Fruit fly (Drosophila melanogaster) whole organism, prepupa: ENCODE measurements around the gene yip7.

Experiments
- CG10631 ChIP-seq: fragments of 200-800 bp; sonication (Bioruptor generic); optimal IDR thresholded peaks from 2 replicates; lab custom pipeline; 2016; ENCODE audit warnings: missing biosample characterization, missing genetic modification characterization
- CG11294 ChIP-seq: fragments of 200-800 bp; sonication (Bioruptor generic); IDR thresholded peaks from 2 replicates; pipeline ENCODE4 v1.3.6; 2022; ENCODE audit warnings: missing biosample characterization, missing genetic modification characterization
- CG15336 ChIP-seq: fragments of 200-800 bp; sonication (Bioruptor generic); IDR thresholded peaks from 2 replicates; pipeline ENCODE4 v1.3.6; 2022; ENCODE audit warnings: missing biosample characterization, missing genetic modification characterization
- CG1621 ChIP-seq: fragments of 200-800 bp; sonication (Bioruptor generic); optimal IDR thresholded peaks from 3 replicates; lab custom pipeline; 2018; ENCODE audit warnings: missing biosample characterization, mild to moderate bottlenecking, missing genetic modification characterization
- CG16779 ChIP-seq: fragments of 200-800 bp; sonication (Bioruptor generic); optimal IDR thresholded peaks from 3 replicates; lab custom pipeline; 2017; ENCODE audit warnings: missing biosample characterization, mild to moderate bottlenecking, missing genetic modification characterization
- CG3032 ChIP-seq: fragments of 200-800 bp; optimal IDR thresholded peaks from 2 replicates; lab custom pipeline; 2019; ENCODE audit warnings: missing biosample characterization, mild to moderate bottlenecking, missing genetic modification characterization, moderate library complexity
- CG31627 ChIP-seq: fragments of 200-800 bp; sonication (Bioruptor generic); optimal IDR thresholded peaks from 3 replicates; lab custom pipeline; 2016; ENCODE audit warnings: missing biosample characterization, missing genetic modification characterization
- CG34406 ChIP-seq: fragments of 200-800 bp; sonication (Bioruptor generic); optimal IDR thresholded peaks from 3 replicates; lab custom pipeline; 2016; ENCODE audit warnings: missing biosample characterization, missing genetic modification characterization
- CG3919 ChIP-seq: fragments of 200-800 bp; sonication (Bioruptor generic); optimal IDR thresholded peaks from 3 replicates; lab custom pipeline; 2016; ENCODE audit warnings: missing biosample characterization, missing genetic modification characterization
- CG4318 ChIP-seq: fragments of 200-800 bp; sonication (Bioruptor generic); optimal IDR thresholded peaks from 3 replicates; lab custom pipeline; 2017; ENCODE audit warnings: missing biosample characterization, mild to moderate bottlenecking, missing genetic modification characterization
- CG6792 ChIP-seq: fragments of 200-800 bp; sonication (Bioruptor generic); optimal IDR thresholded peaks from 3 replicates; lab custom pipeline; 2016; ENCODE audit warnings: missing biosample characterization, missing genetic modification characterization
- CG6808 ChIP-seq: fragments of 200-800 bp; sonication (Bioruptor generic); optimal IDR thresholded peaks from 3 replicates; lab custom pipeline; 2017; ENCODE audit warnings: missing biosample characterization, missing genetic modification characterization, mild to moderate bottlenecking, moderate library complexity, missing genetic modification reagents
- CG6854 ChIP-seq: fragments of 200-800 bp; sonication (Bioruptor generic); optimal IDR thresholded peaks from 2 replicates; lab custom pipeline; 2017; ENCODE audit warnings: missing biosample characterization, mild to moderate bottlenecking, missing genetic modification characterization
- CG7368 ChIP-seq: fragments of 200-800 bp; sonication (Bioruptor generic); optimal IDR thresholded peaks from 3 replicates; lab custom pipeline; 2016; ENCODE audit warnings: missing biosample characterization, missing genetic modification characterization
- CG8119 ChIP-seq: fragments of 200-800 bp; sonication (Bioruptor generic); IDR thresholded peaks from 3 replicates; pipeline ENCODE4 v1.3.6; 2022; ENCODE audit warnings: missing biosample characterization, missing genetic modification characterization
- CG8632 ChIP-seq: fragments of 200-800 bp; sonication (Bioruptor generic); optimal IDR thresholded peaks from 3 replicates; lab custom pipeline; 2016; ENCODE audit warnings: missing biosample characterization, missing genetic modification characterization
- CG9139 ChIP-seq: fragments of 200-800 bp; sonication (Bioruptor generic); optimal IDR thresholded peaks from 3 replicates; lab custom pipeline; 2017; ENCODE audit warnings: missing biosample characterization, mild to moderate bottlenecking, missing genetic modification characterization
- Eip78C ChIP-seq: fragments of 200-800 bp; sonication (Bioruptor generic); peaks from one replicate; lab custom pipeline; 2016; ENCODE audit warnings: missing biosample characterization, missing genetic modification characterization
- Eip93F ChIP-seq: fragments of 200-800 bp; sonication (Bioruptor generic); optimal IDR thresholded peaks from 2 replicates; lab custom pipeline; 2016; ENCODE audit warnings: missing biosample characterization, mild to moderate bottlenecking, missing genetic modification characterization
- Ets21C ChIP-seq: fragments of 200-800 bp; sonication (Bioruptor generic); optimal IDR thresholded peaks from 3 replicates; lab custom pipeline; 2016; ENCODE audit warnings: missing biosample characterization, missing genetic modification characterization
- Ets96B ChIP-seq: fragments of 200-800 bp; optimal IDR thresholded peaks from 2 replicates; lab custom pipeline; 2019; ENCODE audit warnings: missing biosample characterization, mild to moderate bottlenecking, missing genetic modification characterization, moderate library complexity
- Gug ChIP-seq: fragments of 200-800 bp; sonication (Bioruptor generic); IDR thresholded peaks from 2 replicates; pipeline ENCODE4 v1.3.6; 2022; ENCODE audit warnings: missing biosample characterization, missing genetic modification characterization
- Hr39 ChIP-seq: fragments of 200-800 bp; sonication (Bioruptor generic); optimal IDR thresholded peaks from 2 replicates; lab custom pipeline; 2016; ENCODE audit warnings: missing biosample characterization, missing genetic modification characterization
- Hr4 ChIP-seq: fragments of 200-800 bp; sonication (Bioruptor generic); optimal IDR thresholded peaks from 3 replicates; lab custom pipeline; 2016; ENCODE audit warnings: missing biosample characterization, missing genetic modification characterization
- Lpt ChIP-seq: fragments of 200-800 bp; sonication (Bioruptor generic); optimal IDR thresholded peaks from 3 replicates; lab custom pipeline; 2016; ENCODE audit warnings: missing biosample characterization, missing genetic modification characterization
- Met ChIP-seq: fragments of 200-800 bp; sonication (Bioruptor generic); optimal IDR thresholded peaks from 3 replicates; lab custom pipeline; 2016; ENCODE audit warnings: missing biosample characterization, missing genetic modification characterization
- OdsH ChIP-seq: fragments of 200-800 bp; sonication (Bioruptor generic); optimal IDR thresholded peaks from 3 replicates; lab custom pipeline; 2016; ENCODE audit warnings: missing biosample characterization, missing genetic modification characterization
- Sox102F ChIP-seq: fragments of 200-800 bp; sonication (Bioruptor generic); optimal IDR thresholded peaks from 2 replicates; lab custom pipeline; 2016; ENCODE audit warnings: missing biosample characterization, mild to moderate bottlenecking, missing genetic modification characterization
- Sox14 ChIP-seq: fragments of 200-800 bp; sonication (Bioruptor generic); optimal IDR thresholded peaks from 3 replicates; lab custom pipeline; 2016; ENCODE audit warnings: missing biosample characterization, missing genetic modification characterization
- Sox15 ChIP-seq: fragments of 200-800 bp; sonication (Bioruptor generic); optimal IDR thresholded peaks from 3 replicates; lab custom pipeline; 2016; ENCODE audit warnings: missing biosample characterization, missing genetic modification characterization
- achi ChIP-seq: fragments of 200-800 bp; sonication (Bioruptor generic); optimal IDR thresholded peaks from 3 replicates; lab custom pipeline; 2016; ENCODE audit warnings: missing biosample characterization, missing genetic modification characterization
- acj6 ChIP-seq: fragments of 200-800 bp; sonication (Bioruptor generic); optimal IDR thresholded peaks from 3 replicates; lab custom pipeline; 2016; ENCODE audit warnings: missing biosample characterization, missing genetic modification characterization
- cyc ChIP-seq: fragments of 200-800 bp; sonication (Bioruptor generic); optimal IDR thresholded peaks from 3 replicates; lab custom pipeline; 2016; ENCODE audit warnings: missing biosample characterization, missing genetic modification characterization
- dsx ChIP-seq: fragments of 200-800 bp; optimal IDR thresholded peaks from 3 replicates; lab custom pipeline; 2019; ENCODE audit warnings: missing biosample characterization, mild to moderate bottlenecking, missing genetic modification characterization, moderate library complexity; ENCODE audit not compliant: poor library complexity, severe bottlenecking
- fd59A ChIP-seq: fragments of 200-800 bp; sonication (Bioruptor generic); optimal IDR thresholded peaks from 2 replicates; lab custom pipeline; 2017; ENCODE audit warnings: missing biosample characterization, mild to moderate bottlenecking, missing genetic modification characterization, missing genetic modification reagents
- fd85E ChIP-seq: fragments of 200-800 bp; sonication (Bioruptor generic); optimal IDR thresholded peaks from 3 replicates; lab custom pipeline; 2016; ENCODE audit warnings: missing biosample characterization, missing genetic modification characterization
- fkh ChIP-seq: fragments of 200-800 bp; sonication (Bioruptor generic); optimal IDR thresholded peaks from 3 replicates; lab custom pipeline; 2017; ENCODE audit warnings: missing biosample characterization, mild to moderate bottlenecking, missing genetic modification characterization, moderate library complexity
- lz ChIP-seq: fragments of 200-800 bp; sonication (Bioruptor generic); optimal IDR thresholded peaks from 3 replicates; lab custom pipeline; 2016; ENCODE audit warnings: missing biosample characterization, missing genetic modification characterization
- net ChIP-seq: fragments of 200-800 bp; sonication (Bioruptor generic); optimal IDR thresholded peaks from 3 replicates; lab custom pipeline; 2016; ENCODE audit warnings: missing biosample characterization, missing genetic modification characterization
- pdm3 ChIP-seq: fragments of 200-800 bp; sonication (Bioruptor generic); optimal IDR thresholded peaks from 3 replicates; lab custom pipeline; 2016; ENCODE audit warnings: missing biosample characterization, missing genetic modification characterization
- salr ChIP-seq, 2 experiments: fragments of 200-800 bp; sonication (Bioruptor generic); optimal IDR thresholded peaks; 3 replicates each; lab custom pipeline; 2016 to 2018; ENCODE audit warnings: missing biosample characterization in 2 of 2, missing genetic modification characterization in 2 of 2, mild to moderate bottlenecking in 1 of 2
- svp ChIP-seq: fragments of 200-800 bp; sonication (Bioruptor generic); peaks from one replicate; lab custom pipeline; 2016; ENCODE audit warnings: missing biosample characterization, missing genetic modification characterization
- topi ChIP-seq: fragments of 200-800 bp; sonication (Bioruptor generic); optimal IDR thresholded peaks from 3 replicates; lab custom pipeline; 2016; ENCODE audit warnings: missing biosample characterization, missing genetic modification characterization
- vri ChIP-seq: fragments of 200-800 bp; sonication (Bioruptor generic); optimal IDR thresholded peaks from 3 replicates; lab custom pipeline; 2016; ENCODE audit warnings: missing biosample characterization, mild to moderate bottlenecking, missing genetic modification characterization

Gene yip7

dm6 chr3L:6074975-6075692 is 40.1 kb downstream of the yip7 start, which contains the start of the genes CG13295 and CG6610 (continued):
- TF ChIP-seq CG3919 (GFP tag; lab: Kevin White, UChicago) (no peak), Sox15 (GFP tag; lab: Kevin White, UChicago) (peak; percentile 7), CG6808 (GFP tag; lab: Kevin White, UChicago) (peak; percentile 23), CG10631 (peak; percentile 57), cyc (GFP tag; lab: Kevin White, UChicago) (peak; percentile 46), Eip78C (GFP tag; lab: Kevin White, UChicago) (peak; percentile 88), Met (GFP tag; lab: Kevin White, UChicago) (peak; percentile 47), Hr39 (GFP tag; lab: Kevin White, UChicago) (peak; percentile 60), fd85E (no peak), vri (peak; percentile 44), fkh (GFP tag; lab: Kevin White, UChicago) (peak; percentile 84), CG9139 (peak; percentile 15), Gug (GFP tag; lab: Robert Waterston, UW) (no peak), svp (GFP tag; lab: Kevin White, UChicago) (no peak)

dm6 chr3L:6076429-6076828 is 41.4 kb downstream of the yip7 start, which contains the start of gene ssp6:
TSS of gene ssp6 (plus strand) at chr3L:6076722.
- no peak for TF ChIP-seq Met (GFP tag; lab: Kevin White, UChicago)
- peak; percentile 19 for TF ChIP-seq Eip78C (GFP tag; lab: Kevin White, UChicago)
- no peak for TF ChIP-seq CG6854
- peak; percentile 10 for TF ChIP-seq svp (GFP tag; lab: Kevin White, UChicago)

dm6 chr3L:6082561-6082960 is 47.5 kb downstream of the yip7 start, which contains the start of gene CG13293:
TSS of gene CG13293 (plus strand) at chr3L:6082883.
- TF ChIP-seq CG6854 (no peak), achi (GFP tag; lab: Kevin White, UChicago) (peak; percentile 88)

dm6 chr3L:6084446-6084845 is 49.4 kb downstream of the yip7 start:
- no peak for TF ChIP-seq Eip93F (GFP tag; lab: Kevin White, UChicago)
- TF ChIP-seq Eip78C (GFP tag; lab: Kevin White, UChicago), result peak; percentile 82
- peak; percentile 7 for TF ChIP-seq Sox14 (GFP tag; lab: Kevin White, UChicago)
- peak; percentile 46 for TF ChIP-seq pdm3 (GFP tag; lab: Kevin White, UChicago)
- TF ChIP-seq CG11294 (GFP tag; lab: Robert Waterston, UW), result no peak; the same call in 1 of the 2 replicates
- TF ChIP-seq fd59A (GFP tag; lab: Kevin White, UChicago), result no peak
- no peak for TF ChIP-seq fkh (GFP tag; lab: Kevin White, UChicago)
- TF ChIP-seq salr (GFP tag; optimal IDR thresholded peaks at IDR 0.05; lab: Kevin White, UChicago), result peak in 1 of 2 experiments; percentile 46
- TF ChIP-seq svp (GFP tag; lab: Kevin White, UChicago), result peak; percentile 38
- TF ChIP-seq lz (GFP tag; lab: Kevin White, UChicago), result no peak
- no peak for TF ChIP-seq vri
- no peak for TF ChIP-seq CG7368 (GFP tag; lab: Kevin White, UChicago)
- TF ChIP-seq CG15336, result peak; percentile 75
- TF ChIP-seq CG6792 (GFP tag; lab: Kevin White, UChicago), result no peak
- TF ChIP-seq net (GFP tag; lab: Kevin White, UChicago), result no peak
- TF ChIP-seq CG1621 (tag; lab: Kevin White, UChicago), result no peak
- no peak for TF ChIP-seq CG16779 (tag; lab: Kevin White, UChicago)
- TF ChIP-seq Hr39 (GFP tag; lab: Kevin White, UChicago), result no peak
- TF ChIP-seq dsx (GFP tag; lab: Kevin White, UChicago), result no peak
- no peak for TF ChIP-seq Sox102F (GFP tag; lab: Kevin White, UChicago)
- peak; percentile 43 for TF ChIP-seq Ets96B (tag; lab: Kevin White, UChicago)
- peak; percentile 73 for TF ChIP-seq CG8119
- TF ChIP-seq Ets21C (GFP tag; lab: Kevin White, UChicago), result no peak
- TF ChIP-seq acj6 (GFP tag; lab: Kevin White, UChicago), result peak; percentile 46
- no peak for TF ChIP-seq CG31627 (GFP tag; lab: Kevin White, UChicago)
- TF ChIP-seq CG8632 (GFP tag; lab: Kevin White, UChicago), result no peak
- peak; percentile 45 for TF ChIP-seq achi (GFP tag; lab: Kevin White, UChicago)
- peak; percentile 45 for TF ChIP-seq Gug (GFP tag; lab: Robert Waterston, UW)
- no peak for TF ChIP-seq topi (GFP tag; lab: Kevin White, UChicago)
- TF ChIP-seq OdsH (GFP tag; lab: Kevin White, UChicago), result peak; percentile 64
- no peak for TF ChIP-seq CG9139
- TF ChIP-seq Hr4, result peak; percentile 68
- no peak for TF ChIP-seq Lpt
- peak; percentile 56 for TF ChIP-seq CG4318 (GFP tag; lab: Kevin White, UChicago)
- peak; percentile 26 for TF ChIP-seq CG3032 (tag; lab: Kevin White, UChicago)
- no peak for TF ChIP-seq CG34406
